Worm (Caenorhabditis elegans): ENCODE measurements around the gene K02A2.1.

Gene K02A2.1

DNA sequence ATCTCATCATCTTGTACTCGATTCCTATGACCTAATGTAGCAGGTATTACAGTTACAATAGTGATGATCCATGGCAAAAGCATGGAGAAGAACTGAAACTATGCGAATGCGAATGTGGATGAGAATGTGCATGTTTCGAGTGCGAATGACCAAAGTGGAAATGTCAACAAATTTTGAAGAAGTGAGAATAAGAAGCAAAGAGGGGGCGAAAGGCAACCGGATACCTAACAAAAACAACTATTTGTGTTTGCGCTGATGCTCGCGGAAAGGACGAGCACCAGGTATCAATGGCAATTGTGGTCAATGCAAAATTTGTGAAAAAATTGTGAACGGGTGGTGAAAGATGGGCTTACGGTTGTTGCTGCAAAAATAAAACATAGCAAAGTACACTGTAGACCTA is 32.4 kb upstream of the K02A2.1 start, which contains the start of gene nas-7:
Gene nas-7 (minus strand): TSS at position 101 of the 400 bp plus-strand sequence.
- no peak for TF ChIP-seq tbx-7 (tag; optimal IDR thresholded peaks at IDR 0.05)
- no peak for TF ChIP-seq F13H6.1 (tag; optimal IDR thresholded peaks at IDR 0.05)
- TF ChIP-seq lin-11 (tag; optimal IDR thresholded peaks at IDR 0.05), result no peak
- no peak for TF ChIP-seq ceh-14 (tag; optimal IDR thresholded peaks at IDR 0.05)

DNA sequence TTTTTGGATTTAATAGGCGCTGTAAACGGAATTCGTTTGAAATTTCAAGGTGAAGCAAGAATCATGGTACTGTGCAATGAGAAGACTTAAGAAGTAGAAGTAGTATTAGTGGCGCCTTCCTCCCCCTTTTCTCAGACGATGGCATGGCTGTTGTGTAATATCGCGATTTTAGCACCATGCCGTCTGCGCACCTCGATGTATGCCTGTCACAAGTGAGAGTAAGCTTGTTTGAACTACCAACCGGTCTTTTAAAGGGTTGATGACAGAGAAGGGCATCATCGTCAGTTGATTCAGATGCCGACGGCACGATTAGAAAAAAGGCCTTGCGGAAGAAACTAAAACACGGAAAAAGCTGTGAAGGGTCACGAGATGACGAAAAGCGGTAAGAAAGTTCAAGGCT is 31.1 kb upstream of the K02A2.1 start:
- TF ChIP-seq Y22D7AL.16 (tag; optimal IDR thresholded peaks at IDR 0.05) (no peak), odd-2 (tag; optimal IDR thresholded peaks at IDR 0.05) (no peak), hlh-6 (tag; optimal IDR thresholded peaks at IDR 0.05) (no peak), hlh-30 (tag; optimal IDR thresholded peaks at IDR 0.05; ENCODE audit: insufficient read depth) (peak; percentile 36)

DNA sequence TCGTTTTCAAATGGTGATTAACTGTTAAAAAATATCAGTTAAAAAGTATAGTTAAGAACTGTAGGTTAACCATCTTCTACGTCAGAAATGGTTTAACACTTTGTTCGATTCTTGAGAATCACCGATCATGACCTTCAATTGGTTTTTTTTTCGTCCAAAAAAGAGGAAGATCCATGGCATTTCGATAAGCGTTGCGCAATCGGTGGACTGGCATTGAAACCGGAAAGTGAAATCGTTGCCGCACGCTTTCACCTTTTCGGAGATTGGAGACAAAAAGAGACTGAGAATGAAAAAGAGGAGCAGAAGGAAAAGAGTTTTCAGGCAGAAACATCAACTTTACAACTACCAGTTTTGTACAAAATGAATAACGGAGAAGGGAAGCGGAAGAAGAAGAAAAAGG is 29.8 kb upstream of the K02A2.1 start:
- TF ChIP-seq C08G9.2 (tag; optimal IDR thresholded peaks at IDR 0.05), result no peak
- no peak for TF ChIP-seq ceh-48 (tag; optimal IDR thresholded peaks at IDR 0.05)
- no peak for TF ChIP-seq F13H6.1 (tag; optimal IDR thresholded peaks at IDR 0.05)
- no peak for TF ChIP-seq syd-9 (tag; optimal IDR thresholded peaks at IDR 0.05)
- no peak for TF ChIP-seq elt-2 (tag; optimal IDR thresholded peaks at IDR 0.05)
- TF ChIP-seq pha-2 (tag; optimal IDR thresholded peaks at IDR 0.05), result no peak
- TF ChIP-seq ceh-6 (GFP tag; optimal IDR thresholded peaks at IDR 0.05), result no peak
- no peak for TF ChIP-seq sdc-2 (tag; optimal IDR thresholded peaks at IDR 0.05)
- TF ChIP-seq tbx-7 (tag; optimal IDR thresholded peaks at IDR 0.05), result no peak
- TF ChIP-seq ceh-22 (tag; optimal IDR thresholded peaks at IDR 0.05), result no peak
- no peak for TF ChIP-seq dve-1 (tag; optimal IDR thresholded peaks at IDR 0.05)
- TF ChIP-seq dmd-4 (tag; optimal IDR thresholded peaks at IDR 0.05; ENCODE audit: borderline replicate concordance), result no peak
- TF ChIP-seq pax-1 (tag; optimal IDR thresholded peaks at IDR 0.05), result no peak
- TF ChIP-seq T23F11.4 (GFP tag; optimal IDR thresholded peaks at IDR 0.05), result no peak
- no peak for TF ChIP-seq lim-6 (tag; optimal IDR thresholded peaks at IDR 0.05)
- TF ChIP-seq zip-5 (tag; optimal IDR thresholded peaks at IDR 0.05), result no peak
- no peak for TF ChIP-seq ceh-31 (tag; optimal IDR thresholded peaks at IDR 0.05)
- no peak for TF ChIP-seq ceh-19 (GFP tag; optimal IDR thresholded peaks at IDR 0.05)

DNA sequence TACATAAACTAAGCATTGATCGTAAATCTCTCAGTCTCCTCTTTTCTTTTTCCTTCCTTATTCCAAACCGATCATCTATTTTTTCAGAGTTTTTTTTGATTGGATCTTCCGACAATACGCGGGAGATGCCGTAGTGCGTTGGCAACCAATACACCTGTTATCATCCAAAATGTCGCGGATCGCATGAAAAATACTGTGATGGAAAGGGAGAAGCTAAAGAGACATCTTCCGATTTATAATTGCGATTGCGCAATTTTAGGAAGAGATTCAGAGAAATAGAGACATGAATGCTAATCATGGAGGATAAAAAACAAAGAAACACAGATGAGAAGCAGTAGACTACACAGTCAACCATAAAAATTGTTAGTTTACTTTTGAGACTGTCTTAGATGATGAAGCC is 28.6 kb upstream of the K02A2.1 start:
- TF ChIP-seq fkh-10 (GFP tag; optimal IDR thresholded peaks at IDR 0.05) (no peak), ceh-18 (tag; optimal IDR thresholded peaks at IDR 0.05) (no peak), ceh-24 (tag; optimal IDR thresholded peaks at IDR 0.05) (no peak)

DNA sequence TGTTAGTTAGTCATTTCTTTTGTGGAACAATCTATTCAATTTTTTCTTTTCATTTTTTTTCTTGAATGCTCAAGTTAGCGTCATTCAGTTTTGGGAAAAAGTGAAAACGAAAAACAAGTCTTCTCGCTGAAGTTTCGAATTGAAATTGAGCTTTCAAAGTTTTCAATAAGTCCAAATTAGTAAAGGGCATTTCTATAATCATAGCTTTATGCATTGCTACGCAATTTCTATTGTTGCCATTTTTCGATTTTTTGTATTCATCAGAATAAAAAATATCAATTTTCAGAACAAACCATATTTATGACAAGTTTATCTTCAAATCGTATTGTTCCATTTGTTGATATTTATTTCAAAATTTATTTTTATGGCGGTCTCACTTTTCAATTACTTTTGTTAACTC is 26.9 kb upstream of the K02A2.1 start, which contains the start of gene srd-55:
Gene srd-55 (plus strand): TSS at position 301 of the 400 bp plus-strand sequence.
- no peak for TF ChIP-seq unc-3 (GFP tag; conservative IDR thresholded peaks at IDR 0.05)
- TF ChIP-seq unc-3 (tag; optimal IDR thresholded peaks at IDR 0.05), result no peak
- no peak for TF ChIP-seq ets-4 (tag; optimal IDR thresholded peaks at IDR 0.05)
- TF ChIP-seq hlh-6 (tag; optimal IDR thresholded peaks at IDR 0.05), result no peak
- no peak for TF ChIP-seq che-1 (tag; optimal IDR thresholded peaks at IDR 0.05)
- TF ChIP-seq nhr-232 (tag; optimal IDR thresholded peaks at IDR 0.05), result no peak
- no peak for TF ChIP-seq Y22D7AL.16 (tag; optimal IDR thresholded peaks at IDR 0.05)
- no peak for TF ChIP-seq ceh-24 (tag; optimal IDR thresholded peaks at IDR 0.05)
- no peak for TF ChIP-seq ceh-2 (tag; optimal IDR thresholded peaks at IDR 0.05)
- TF ChIP-seq F13H6.1 (tag; optimal IDR thresholded peaks at IDR 0.05), result no peak
- no peak for TF ChIP-seq fkh-10 (GFP tag; optimal IDR thresholded peaks at IDR 0.05)

DNA sequence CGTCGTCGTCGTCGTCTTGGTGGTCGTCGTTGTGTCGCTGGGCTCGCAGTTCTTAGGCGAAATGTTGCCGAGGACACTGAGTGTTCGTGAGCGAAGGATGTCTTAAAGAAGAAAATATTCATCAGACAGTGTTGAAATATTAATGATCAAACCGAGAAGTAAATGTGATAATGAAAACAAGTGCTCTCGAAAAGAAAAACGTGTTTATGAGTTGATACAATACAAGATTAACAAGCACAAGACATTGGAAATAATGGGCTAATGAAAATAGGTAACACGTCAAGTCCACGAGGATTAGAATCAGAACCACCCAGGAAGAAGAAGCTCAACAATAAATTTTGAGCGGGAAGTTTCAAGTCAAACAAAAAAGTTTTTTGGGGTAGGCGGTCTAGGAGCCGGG is 23.1 kb upstream of the K02A2.1 start, which contains the start of gene K02A2.5:
Gene K02A2.5 (minus strand): TSS at position 101 of the 400 bp plus-strand sequence.
- TF ChIP-seq ceh-22 (tag; optimal IDR thresholded peaks at IDR 0.05) (no peak), ama-1 (optimal IDR thresholded peaks at IDR 0.05) (no peak), mec-3 (tag; optimal IDR thresholded peaks at IDR 0.05; ENCODE audit: borderline replicate concordance) (no peak), lin-11 (tag; optimal IDR thresholded peaks at IDR 0.05) (no peak), dve-1 (tag; optimal IDR thresholded peaks at IDR 0.05) (no peak), ceh-6 (GFP tag; optimal IDR thresholded peaks at IDR 0.05) (no peak), che-1 (tag; optimal IDR thresholded peaks at IDR 0.05) (no peak), ceh-31 (tag; optimal IDR thresholded peaks at IDR 0.05) (no peak), rnt-1 (tag; optimal IDR thresholded peaks at IDR 0.05) (no peak)
